Fruit fly (Drosophila melanogaster): ENCODE data around the gene Tbc1d8-9.
A peak's percentile ranks its signal among the peaks of the same experiment; 100 is the strongest.

Tbc1d8-9 gene

dm6 chr3L:21348983-21349432 is 5.5 kb upstream of the Tbc1d8-9 start, which contains the start of gene ebd2 (continued):
- TF ChIP-seq danr (GFP tag; IDR thresholded peaks at IDR 0.05) (no peak), Aef1 (GFP tag; IDR thresholded peaks at IDR 0.05) (no peak), pros (GFP tag; optimal IDR thresholded peaks at IDR 0.05) (no peak), Asciz (GFP tag; optimal IDR thresholded peaks at IDR 0.05) (no peak), hkb (optimal IDR thresholded peaks at IDR 0.05) (no peak), hkb (GFP tag; IDR thresholded peaks at IDR 0.05) (peak; percentile 6; the same call in 1 of the 2 replicates), CG10274 (GFP tag; optimal IDR thresholded peaks at IDR 0.05) (no peak), Sry-β (GFP tag; optimal IDR thresholded peaks at IDR 0.05) (no peak), exex (tag; optimal IDR thresholded peaks at IDR 0.05) (peak; percentile 55), Awh (GFP tag; IDR thresholded peaks at IDR 0.05) (peak; percentile 31; the same call in 1 of the 2 replicates), CG7839 (tag; optimal IDR thresholded peaks at IDR 0.05) (peak; percentile 25), Doc3 (GFP tag; IDR thresholded peaks at IDR 0.05; ENCODE audit: partially characterized antibody) (0 out of 3 replicates have a peak, but pooled peaks have one; percentile 26), Dfd (GFP tag; optimal IDR thresholded peaks at IDR 0.05) (no peak), jing (GFP tag; optimal IDR thresholded peaks at IDR 0.05) (no peak), tio (GFP tag; optimal IDR thresholded peaks at IDR 0.05) (no peak), br (optimal IDR thresholded peaks at IDR 0.05) (no peak), CG9876 (GFP tag; optimal IDR thresholded peaks at IDR 0.05) (no peak), cg (GFP tag; optimal IDR thresholded peaks at IDR 0.05) (peak; percentile 72), CG34422 (GFP tag; IDR thresholded peaks at IDR 0.05) (0 out of 3 replicates have a peak, but pooled peaks have one; percentile 31), CG42726 (GFP tag; IDR thresholded peaks at IDR 0.05; ENCODE audit: partially characterized antibody) (no peak), CG15479 (GFP tag; optimal IDR thresholded peaks at IDR 0.05) (no peak), nom (GFP tag; optimal IDR thresholded peaks at IDR 0.05) (no peak), CG7928 (GFP tag; optimal IDR thresholded peaks at IDR 0.05) (no peak), fd3F (GFP tag; optimal IDR thresholded peaks at IDR 0.05) (no peak), CG11696 (GFP tag; IDR thresholded peaks at IDR 0.05) (no peak), lmd (GFP tag; IDR thresholded peaks at IDR 0.05) (no peak), Med (GFP tag) (peak; percentile 87), CG17568 (GFP tag; optimal IDR thresholded peaks at IDR 0.05) (peak; percentile 44), CG10959 (GFP tag; IDR thresholded peaks at IDR 0.05) (no peak), HLH4C (GFP tag; IDR thresholded peaks at IDR 0.05; ENCODE audit: partially characterized antibody) (no peak; the same call in 2 of the 3 replicates), Nf-YB (GFP tag; optimal IDR thresholded peaks at IDR 0.05) (no peak), Fer1 (GFP tag; optimal IDR thresholded peaks at IDR 0.05) (no peak), mirr (GFP tag; optimal IDR thresholded peaks at IDR 0.05) (peak; percentile 18), her (GFP tag; optimal IDR thresholded peaks at IDR 0.05) (peak; percentile 58), Nf-YC (tag; optimal IDR thresholded peaks at IDR 0.05) (no peak), E2f1 (GFP tag; IDR thresholded peaks at IDR 0.05) (no peak), nau (GFP tag; optimal IDR thresholded peaks at IDR 0.05) (no peak), HLH3B (GFP tag; IDR thresholded peaks at IDR 0.05) (0 out of 2 replicates have a peak, but pooled peaks have one; percentile 43), CG4424 (GFP tag; optimal IDR thresholded peaks at IDR 0.05) (peak; percentile 1), Neu2 (GFP tag; optimal IDR thresholded peaks at IDR 0.05; ENCODE audit: borderline replicate concordance) (no peak), E2f2 (GFP tag; IDR thresholded peaks at IDR 0.05) (0 out of 2 replicates have a peak, but pooled peaks have one; percentile 14), CG13624 (GFP tag; optimal IDR thresholded peaks at IDR 0.05) (peak; percentile 48), CkIIα-i1 (GFP tag; IDR thresholded peaks at IDR 0.05) (no peak), CG30403 (GFP tag; optimal IDR thresholded peaks at IDR 0.05) (no peak), CG17912 (GFP tag; optimal IDR thresholded peaks at IDR 0.05) (no peak), h (optimal IDR thresholded peaks at IDR 0.05) (no peak), stc (GFP tag; IDR thresholded peaks at IDR 0.05) (no peak; the same call in 1 of the 2 replicates), tna (GFP tag; IDR thresholded peaks at IDR 0.05; ENCODE audit: partially characterized antibody) (0 out of 2 replicates have a peak, but pooled peaks have one; percentile 20), CG13424 (tag; optimal IDR thresholded peaks at IDR 0.05) (no peak), CG16779 (GFP tag; IDR thresholded peaks at IDR 0.05) (no peak), CG4820 (GFP tag; optimal IDR thresholded peaks at IDR 0.05) (no peak)
